Worm (Caenorhabditis elegans) whole organism, L1 larva: ENCODE measurements around the gene fbxb-106.

Experiments used
- Y116A8C.19 ChIP-seq: sonication (generic microtip); optimal IDR thresholded peaks from 2 replicates; lab custom pipeline; 2016; ENCODE audit warnings: missing compliant biosample characterization, missing genetic modification characterization, borderline replicate concordance
- ceh-8 ChIP-seq: fragments of 200-800 bp; sonication (Bioruptor generic); optimal IDR thresholded peaks from 2 replicates; lab custom pipeline; 2018; ENCODE audit warnings: mild to moderate bottlenecking, missing genetic modification characterization, moderate library complexity, missing compliant biosample characterization
- ceh-90 ChIP-seq: sonication (generic microtip); optimal IDR thresholded peaks from 2 replicates; lab custom pipeline; 2016; ENCODE audit warnings: missing genetic modification characterization, missing compliant biosample characterization
- dpl-1 ChIP-seq, 3 experiments: fragments of 150-350 bp in 2 of 3; sonication (generic microtip) in 1 of 3; optimal IDR thresholded peaks; 2 replicates each; lab custom pipeline; 2014 to 2017; ENCODE audit warnings: missing biosample characterization in 3 of 3, missing genetic modification characterization in 3 of 3, missing genetic modification reagents in 3 of 3
- efl-1 ChIP-seq, 4 experiments: fragments of 150-350 bp; optimal IDR thresholded peaks in 3 of 4; peaks in 1 of 4; 1 replicate in 1 of 4; 2 replicates in 3 of 4; lab custom pipeline; 2014; ENCODE audit warnings: missing biosample characterization in 2 of 4, missing genetic modification characterization in 2 of 4, missing genetic modification reagents in 2 of 4
- efl-3 ChIP-seq: fragments of 200-800 bp; sonication (Bioruptor generic); optimal IDR thresholded peaks from 2 replicates; lab custom pipeline; 2018; ENCODE audit warnings: mild to moderate bottlenecking, missing genetic modification characterization, missing compliant biosample characterization
- elt-2 ChIP-seq: sonication (generic microtip); optimal IDR thresholded peaks from 2 replicates; lab custom pipeline; 2016; ENCODE audit warnings: missing genetic modification characterization, mild to moderate bottlenecking, inconsistent platforms, missing compliant biosample characterization, missing genetic modification reagents
- fkh-4 ChIP-seq: sonication (generic microtip); optimal IDR thresholded peaks from 2 replicates; lab custom pipeline; 2016; ENCODE audit warnings: missing compliant biosample characterization, missing genetic modification characterization, borderline replicate concordance
- fkh-8 ChIP-seq: sonication (generic microtip); optimal IDR thresholded peaks from 2 replicates; lab custom pipeline; 2016; ENCODE audit warnings: mild to moderate bottlenecking, missing genetic modification characterization, missing compliant biosample characterization
- hlh-17 ChIP-seq: fragments of 200-800 bp; sonication (Bioruptor generic); optimal IDR thresholded peaks from 2 replicates; lab custom pipeline; 2018; ENCODE audit warnings: missing genetic modification characterization, mild to moderate bottlenecking, missing compliant biosample characterization, moderate library complexity, borderline replicate concordance
- hlh-4 ChIP-seq: sonication (generic microtip); optimal IDR thresholded peaks from 2 replicates; lab custom pipeline; 2016; ENCODE audit warnings: mild to moderate bottlenecking, missing genetic modification characterization, missing compliant biosample characterization
- irx-1 ChIP-seq: sonication (generic microtip); optimal IDR thresholded peaks from 2 replicates; lab custom pipeline; 2016; ENCODE audit warnings: missing genetic modification characterization, missing compliant biosample characterization
- jun-1 ChIP-seq: fragments of 150-350 bp; optimal IDR thresholded peaks from 2 replicates; lab custom pipeline; 2014; ENCODE audit warnings: missing biosample characterization, missing genetic modification reagents, missing genetic modification characterization
- lin-13 ChIP-seq: fragments of 150-350 bp; optimal IDR thresholded peaks from 2 replicates; lab custom pipeline; 2014; ENCODE audit warnings: missing biosample characterization, missing genetic modification reagents, missing genetic modification characterization
- lin-15B ChIP-seq: fragments of 150-350 bp; sonication (generic microtip); optimal IDR thresholded peaks from 3 replicates; lab custom pipeline; 2014; ENCODE audit warnings: missing biosample characterization, missing genetic modification characterization
- mef-2 ChIP-seq: fragments of 150-350 bp; optimal IDR thresholded peaks from 2 replicates; lab custom pipeline; 2014; ENCODE audit warnings: missing biosample characterization, missing genetic modification characterization
- nhr-11 ChIP-seq: fragments of 150-350 bp; optimal IDR thresholded peaks from 2 replicates; lab custom pipeline; 2014; ENCODE audit warnings: missing biosample characterization, missing genetic modification characterization
- nhr-12 ChIP-seq: sonication (generic microtip); optimal IDR thresholded peaks from 2 replicates; lab custom pipeline; 2017; ENCODE audit warnings: missing biosample characterization, missing genetic modification characterization
- nhr-237 ChIP-seq: fragments of 150-350 bp; optimal IDR thresholded peaks from 2 replicates; lab custom pipeline; 2014; ENCODE audit warnings: missing biosample characterization, missing genetic modification characterization
- nhr-47 ChIP-seq: sonication (generic microtip); optimal IDR thresholded peaks from 2 replicates; lab custom pipeline; 2016; ENCODE audit warnings: mild to moderate bottlenecking, missing genetic modification characterization, moderate library complexity, missing compliant biosample characterization
- nhr-71 ChIP-seq: sonication (generic microtip); optimal IDR thresholded peaks from 2 replicates; lab custom pipeline; 2016; ENCODE audit warnings: mild to moderate bottlenecking, missing genetic modification characterization, moderate library complexity, missing compliant biosample characterization
- rnt-1 ChIP-seq: sonication (generic microtip); optimal IDR thresholded peaks from 2 replicates; lab custom pipeline; 2016; ENCODE audit warnings: mild to moderate bottlenecking, missing genetic modification characterization, moderate library complexity, missing compliant biosample characterization
- skn-1 ChIP-seq: fragments of 150-350 bp; optimal IDR thresholded peaks from 2 replicates; lab custom pipeline; 2014; ENCODE audit warnings: missing biosample characterization, missing genetic modification characterization
- snpc-4 ChIP-seq: fragments of 150-350 bp; optimal IDR thresholded peaks from 2 replicates; lab custom pipeline; 2014; ENCODE audit warnings: missing biosample characterization, missing genetic modification characterization
- sptf-1 ChIP-seq: fragments of 150-350 bp; optimal IDR thresholded peaks from 2 replicates; lab custom pipeline; 2014; ENCODE audit warnings: missing biosample characterization, missing genetic modification characterization
- unc-30 ChIP-seq: sonication (generic microtip); optimal IDR thresholded peaks from 2 replicates; lab custom pipeline; 2017; ENCODE audit warnings: missing biosample characterization, missing genetic modification characterization
- unc-62 ChIP-seq: fragments of 150-350 bp; optimal IDR thresholded peaks from 2 replicates; lab custom pipeline; 2014; ENCODE audit warnings: missing biosample characterization, missing genetic modification reagents, missing genetic modification characterization
- unc-86 ChIP-seq: sonication (generic microtip); optimal IDR thresholded peaks from 2 replicates; lab custom pipeline; 2016; ENCODE audit warnings: missing genetic modification characterization, missing compliant biosample characterization
- vab-15 ChIP-seq: sonication (generic microtip); optimal IDR thresholded peaks from 2 replicates; lab custom pipeline; 2017; ENCODE audit warnings: missing genotype, mild to moderate bottlenecking, missing genetic modification characterization, missing compliant biosample characterization
- xbp-1 ChIP-seq: sonication (generic microtip); optimal IDR thresholded peaks from 2 replicates; lab custom pipeline; 2016; ENCODE audit warnings: missing genetic modification characterization, missing compliant biosample characterization

Gene fbxb-106

DNA sequence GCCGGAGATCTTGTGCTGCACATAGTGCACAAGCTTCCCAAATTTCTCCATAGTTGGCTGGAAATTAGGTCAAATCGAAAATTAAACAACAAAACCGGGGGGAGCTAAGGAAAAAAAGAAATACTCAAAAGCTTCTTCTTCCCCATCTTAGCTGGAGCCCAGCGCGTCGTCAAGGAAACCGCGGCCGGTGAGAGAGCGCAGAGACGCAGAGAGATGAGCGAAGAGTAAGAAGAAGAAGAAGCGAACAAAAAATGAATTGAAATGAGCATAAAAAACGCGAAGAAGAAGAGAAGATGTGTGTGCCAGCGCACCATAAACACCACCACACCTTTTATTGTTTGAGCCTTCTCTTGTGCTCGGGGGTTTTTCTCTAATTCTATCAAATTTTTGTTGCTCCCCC lies 27.0 kb upstream of the fbxb-106 start, which contains the start of gene wdr-31:
Gene wdr-31 (minus strand): TSS at position 101 of the 400 bp plus-strand sequence.
- no peak for TF ChIP-seq hlh-4 (tag; lab: Kevin White, UChicago)
- peak; percentile 39 for TF ChIP-seq fkh-8 (tag; lab: Kevin White, UChicago)
- TF ChIP-seq lin-15B (tag; lab: Kevin White, UChicago), result no peak
- no peak for TF ChIP-seq unc-30 (tag; lab: Kevin White, UChicago)
- no peak for TF ChIP-seq jun-1 (tag; lab: Kevin White, UChicago)
- TF ChIP-seq, all 84 proteins: peak for 1

DNA sequence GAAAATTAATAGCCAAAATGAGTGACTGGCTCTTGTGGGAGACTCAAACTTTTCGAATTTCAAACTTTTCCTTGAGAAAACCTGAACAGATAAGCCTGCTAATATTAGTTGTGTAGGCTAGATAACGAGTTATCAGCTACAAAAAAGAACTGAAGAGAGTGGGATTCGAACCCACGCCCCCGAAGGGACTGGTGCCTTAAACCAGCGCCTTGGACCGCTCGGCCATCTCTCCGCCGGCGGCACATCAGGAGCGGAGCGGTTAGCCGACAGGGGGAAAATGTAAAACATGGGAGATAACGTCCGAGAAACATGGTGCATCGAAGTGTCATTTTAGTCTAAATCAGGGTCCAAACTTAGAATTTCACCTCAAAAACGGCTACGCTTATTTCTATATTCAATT lies 26.6 kb upstream of the fbxb-106 start:
- TF ChIP-seq rnt-1 (tag; lab: Kevin White, UChicago), result peak; percentile 0
- TF ChIP-seq elt-2 (tag; lab: Kevin White, UChicago), result no peak
- TF ChIP-seq efl-3, result no peak
- no peak for TF ChIP-seq nhr-12 (tag; lab: Kevin White, UChicago)
- TF ChIP-seq efl-1 (optimal IDR thresholded peaks at IDR 0.05; lab: Kevin White, UChicago), result no peak
- peak in 1 of 2 experiments; percentile 24 for TF ChIP-seq efl-1 (GFP tag; optimal IDR thresholded peaks at IDR 0.05 in 1 of 2; lab: Kevin White, UChicago)

DNA sequence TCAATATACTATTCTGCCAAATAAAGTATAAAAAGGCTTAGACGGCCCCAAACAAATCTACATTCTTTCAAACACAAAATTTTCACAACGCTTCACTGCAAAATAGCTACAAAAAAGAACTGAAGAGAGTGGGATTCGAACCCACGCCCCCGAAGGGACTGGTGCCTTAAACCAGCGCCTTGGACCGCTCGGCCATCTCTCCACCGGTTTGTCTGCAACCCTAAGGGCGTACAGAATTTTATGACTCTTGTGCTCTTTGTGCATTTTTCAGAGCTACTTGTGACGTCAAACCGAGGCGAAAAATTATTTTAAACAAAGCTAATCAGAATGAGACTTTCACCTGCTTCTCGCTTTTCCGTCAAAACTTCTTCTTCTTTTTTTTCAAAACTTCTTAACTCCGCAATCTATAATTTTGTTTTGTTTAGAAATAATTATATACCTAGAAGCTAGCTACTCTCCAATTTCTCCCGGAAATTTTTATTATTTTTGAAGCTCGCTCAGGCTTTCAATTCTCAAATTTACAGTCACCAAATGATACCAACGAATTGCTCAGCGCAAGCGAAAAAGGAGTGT lies 26.0 kb upstream of the fbxb-106 start, which contains the start of gene T05A8.8:
Gene T05A8.8 (plus strand): TSS at position 523 of the 573 bp plus-strand sequence.
- TF ChIP-seq efl-1 (optimal IDR thresholded peaks at IDR 0.05; lab: Kevin White, UChicago), result no peak
- TF ChIP-seq efl-1 (GFP tag; optimal IDR thresholded peaks at IDR 0.05 in 1 of 2; lab: Kevin White, UChicago), result peak in 1 of 2 experiments; percentile 60
- TF ChIP-seq skn-1 (tag; lab: Kevin White, UChicago), result no peak
- TF ChIP-seq Y116A8C.19 (tag; lab: Kevin White, UChicago), result no peak

DNA sequence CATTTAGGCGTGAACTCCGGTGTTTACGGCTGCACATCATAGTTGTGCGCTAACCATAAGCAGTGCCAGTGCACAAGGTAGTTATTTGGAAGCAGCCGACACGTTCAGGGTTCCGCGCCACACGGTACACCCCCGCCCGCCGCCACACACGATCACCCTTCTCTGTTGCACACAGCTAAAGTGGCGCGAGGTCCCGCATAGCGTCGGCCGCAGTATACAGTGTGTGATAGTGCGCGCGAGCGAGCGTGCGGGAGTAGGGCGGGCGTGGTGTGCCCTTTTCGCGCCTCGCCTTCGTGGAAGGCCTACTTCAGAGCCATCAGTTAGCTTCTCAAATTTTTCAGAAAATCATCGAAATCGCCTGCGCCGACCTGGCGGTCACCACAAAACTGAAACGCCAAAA lies 25.3 kb upstream of the fbxb-106 start:
- TF ChIP-seq efl-1 (optimal IDR thresholded peaks at IDR 0.05; lab: Kevin White, UChicago) (no peak), efl-1 (GFP tag; optimal IDR thresholded peaks at IDR 0.05 in 1 of 2; lab: Kevin White, UChicago) (peak in 1 of 2 experiments; percentile 68), jun-1 (tag; lab: Kevin White, UChicago) (no peak), xbp-1 (tag; lab: Kevin White, UChicago) (no peak), snpc-4 (tag; lab: Kevin White, UChicago) (no peak), nhr-47 (tag; lab: Kevin White, UChicago) (no peak), vab-15 (tag; lab: Kevin White, UChicago) (no peak), nhr-237 (tag; lab: Kevin White, UChicago) (no peak)

DNA sequence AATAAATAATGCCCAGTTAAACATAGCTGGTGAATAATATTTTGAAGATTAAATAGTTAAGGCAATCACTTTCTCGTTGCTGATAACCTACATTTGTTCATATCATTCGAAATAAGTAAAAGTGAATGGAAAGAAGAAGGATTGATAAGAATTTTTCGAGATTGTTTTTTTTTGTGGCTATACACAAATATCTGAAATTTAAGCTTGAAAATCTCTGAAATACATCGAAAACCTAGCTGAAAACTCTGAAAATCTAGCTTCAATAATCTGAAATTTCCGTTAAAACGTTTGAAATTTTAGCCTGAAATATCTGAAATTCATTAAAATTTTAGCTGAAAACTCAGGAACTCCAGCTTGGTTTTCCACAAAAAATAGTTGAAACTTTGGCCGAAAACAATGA lies 22.6 kb upstream of the fbxb-106 start, which contains the start of gene T05A8.6:
Gene T05A8.6 (minus strand): TSS at position 101 of the 400 bp plus-strand sequence.
- TF ChIP-seq efl-3, result no peak
- no peak for TF ChIP-seq sptf-1 (tag; lab: Kevin White, UChicago)
- no peak for TF ChIP-seq xbp-1 (tag; lab: Kevin White, UChicago)
- TF ChIP-seq irx-1 (tag; lab: Kevin White, UChicago), result no peak
- TF ChIP-seq hlh-17 (GFP tag; lab: Kevin White, UChicago), result no peak
- no peak for TF ChIP-seq ceh-8 (GFP tag; lab: Kevin White, UChicago)
- no peak for TF ChIP-seq unc-62 (GFP tag; lab: Kevin White, UChicago)
- TF ChIP-seq mef-2 (tag; lab: Kevin White, UChicago), result no peak
- TF ChIP-seq nhr-71 (tag; lab: Kevin White, UChicago), result no peak
- no peak for TF ChIP-seq fkh-4 (tag; lab: Kevin White, UChicago)
- TF ChIP-seq lin-13 (GFP tag; lab: Kevin White, UChicago), result no peak
- TF ChIP-seq dpl-1 (GFP tag; optimal IDR thresholded peaks at IDR 0.05; lab: Kevin White, UChicago), result no peak
- TF ChIP-seq nhr-11 (tag; lab: Kevin White, UChicago), result no peak
- TF ChIP-seq unc-86, result no peak
- no peak for TF ChIP-seq ceh-90 (tag; lab: Kevin White, UChicago)
